Worm (Caenorhabditis elegans) whole organism, late embryonic: ENCODE data around the gene F14F9.6.

ENCODE experiments used
- ama-1 ChIP-seq: fragments of 150-350 bp; optimal IDR thresholded peaks from 2 replicates; lab custom pipeline; 2014
- ceh-9 ChIP-seq: sonication (generic microtip); optimal IDR thresholded peaks from 2 replicates; lab custom pipeline; 2016; ENCODE audit warnings: mild to moderate bottlenecking, missing genetic modification characterization, inconsistent platforms, missing compliant biosample characterization
- ets-4 ChIP-seq: sonication (generic microtip); optimal IDR thresholded peaks from 2 replicates; lab custom pipeline; 2016; ENCODE audit warnings: missing genetic modification characterization, missing compliant biosample characterization
- nfya-1 ChIP-seq: sonication (generic microtip); optimal IDR thresholded peaks from 2 replicates; lab custom pipeline; 2017; ENCODE audit warnings: missing genetic modification characterization, mild to moderate bottlenecking, missing compliant biosample characterization, antibody characterized with exemption, moderate library complexity
- nhr-11 ChIP-seq: fragments of 150-350 bp; optimal IDR thresholded peaks from 2 replicates; lab custom pipeline; 2014; ENCODE audit warnings: missing biosample characterization, missing genetic modification characterization
- pqm-1 ChIP-seq: sonication (generic microtip); optimal IDR thresholded peaks from 2 replicates; lab custom pipeline; 2016; ENCODE audit warnings: missing genetic modification characterization, missing compliant biosample characterization
- unc-3 ChIP-seq, 2 experiments: fragments of 200-800 bp in 1 of 2; sonication (Bioruptor generic) in 1 of 2; sonication (generic microtip) in 1 of 2; conservative IDR thresholded peaks in 1 of 2; optimal IDR thresholded peaks in 1 of 2; 2 replicates each; pipeline versions ENCODE4 v1.3.6 to Lab custom; 2016 to 2022; ENCODE audit warnings: missing compliant biosample characterization in 2 of 2, missing genetic modification characterization in 2 of 2, missing genetic modification reagents in 1 of 2
- unc-55 ChIP-seq: sonication (generic microtip); optimal IDR thresholded peaks from 2 replicates; lab custom pipeline; 2017; ENCODE audit warnings: missing biosample characterization, missing genetic modification reagents, missing genetic modification characterization
- unc-86 ChIP-seq: sonication (generic microtip); optimal IDR thresholded peaks from 2 replicates; lab custom pipeline; 2016; ENCODE audit warnings: missing genetic modification characterization, missing compliant biosample characterization

DNA sequence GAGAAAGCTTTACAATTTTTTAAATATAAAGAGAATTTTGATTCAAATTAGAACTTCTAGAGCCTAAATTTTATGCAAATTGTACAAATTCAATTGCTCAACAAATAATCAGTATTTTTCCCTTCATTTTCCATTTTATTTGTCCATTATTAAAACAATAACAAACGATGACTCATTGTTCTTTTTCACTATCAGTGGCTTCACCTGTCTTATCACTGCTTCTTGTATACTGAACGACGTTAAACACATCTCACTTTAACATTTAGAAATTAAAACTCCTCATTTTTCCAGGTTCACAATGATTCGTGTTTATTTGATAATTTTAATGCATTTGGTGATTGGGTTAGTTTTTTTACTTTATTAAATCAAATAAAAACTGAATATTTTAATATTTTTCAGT is 26.6 kb downstream of the F14F9.6 start, which contains the start of gene sid-1:
- TF ChIP-seq ceh-9 (tag; lab: Kevin White, UChicago) (no peak), nfya-1 (no peak), nhr-11 (tag; lab: Kevin White, UChicago) (no peak), ets-4 (no peak), ama-1 (lab: Kevin White, UChicago) (no peak), unc-86 (tag; lab: Kevin White, UChicago) (no peak), pqm-1 (no peak), unc-3 (GFP tag; conservative IDR thresholded peaks at IDR 0.05; lab: Robert Waterston, UW) (no peak), unc-3 (tag; optimal IDR thresholded peaks at IDR 0.05; lab: Kevin White, UChicago) (no peak), unc-55 (GFP tag; lab: Kevin White, UChicago) (no peak)
